Fruit fly (Drosophila melanogaster): ENCODE data around the gene CG33764.

Gene CG33764

DNA sequence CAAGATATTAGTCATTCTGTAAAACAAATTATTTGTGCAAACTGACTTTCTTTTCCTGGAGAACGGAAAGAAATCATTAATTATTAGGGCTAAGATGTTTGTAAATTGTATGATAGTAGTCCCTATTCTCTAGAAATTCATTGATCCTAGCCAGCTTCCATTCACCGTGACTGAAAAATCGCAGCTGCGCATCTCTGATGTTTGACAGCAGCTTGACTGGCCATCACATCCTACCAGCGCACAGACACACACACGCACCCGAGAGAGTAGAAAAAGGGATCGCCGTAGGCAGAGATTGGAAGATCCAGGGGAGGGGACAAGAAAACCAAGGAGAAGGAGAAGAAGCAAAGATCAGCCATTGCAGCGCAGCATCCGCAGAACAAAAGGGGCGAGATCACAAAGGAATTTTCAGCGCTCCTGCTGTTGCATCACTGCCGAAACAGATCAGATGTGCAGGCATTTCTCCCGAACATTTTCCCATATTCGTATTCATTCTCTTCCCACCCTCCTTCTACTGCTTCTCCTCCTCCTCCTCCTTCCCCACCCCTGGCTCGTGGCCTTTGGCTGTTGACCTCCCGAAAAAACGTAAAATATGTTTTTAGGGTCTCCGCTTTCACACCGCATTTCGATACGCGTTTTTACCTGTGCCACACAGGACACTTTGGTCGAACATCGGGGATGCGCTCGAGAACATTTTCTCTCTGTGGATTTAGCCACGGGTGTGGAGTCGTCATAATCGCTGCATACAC is 14.3 kb downstream of the CG33764 start (continued):
- TF ChIP-seq Kr (GFP tag; optimal IDR thresholded peaks at IDR 0.05) (peak; percentile 41), CG9876 (GFP tag; optimal IDR thresholded peaks at IDR 0.05) (no peak), CG18011 (GFP tag; optimal IDR thresholded peaks at IDR 0.05) (no peak), CG3995 (GFP tag; optimal IDR thresholded peaks at IDR 0.05) (peak; percentile 92), Camta (GFP tag; optimal IDR thresholded peaks at IDR 0.05) (no peak)

DNA sequence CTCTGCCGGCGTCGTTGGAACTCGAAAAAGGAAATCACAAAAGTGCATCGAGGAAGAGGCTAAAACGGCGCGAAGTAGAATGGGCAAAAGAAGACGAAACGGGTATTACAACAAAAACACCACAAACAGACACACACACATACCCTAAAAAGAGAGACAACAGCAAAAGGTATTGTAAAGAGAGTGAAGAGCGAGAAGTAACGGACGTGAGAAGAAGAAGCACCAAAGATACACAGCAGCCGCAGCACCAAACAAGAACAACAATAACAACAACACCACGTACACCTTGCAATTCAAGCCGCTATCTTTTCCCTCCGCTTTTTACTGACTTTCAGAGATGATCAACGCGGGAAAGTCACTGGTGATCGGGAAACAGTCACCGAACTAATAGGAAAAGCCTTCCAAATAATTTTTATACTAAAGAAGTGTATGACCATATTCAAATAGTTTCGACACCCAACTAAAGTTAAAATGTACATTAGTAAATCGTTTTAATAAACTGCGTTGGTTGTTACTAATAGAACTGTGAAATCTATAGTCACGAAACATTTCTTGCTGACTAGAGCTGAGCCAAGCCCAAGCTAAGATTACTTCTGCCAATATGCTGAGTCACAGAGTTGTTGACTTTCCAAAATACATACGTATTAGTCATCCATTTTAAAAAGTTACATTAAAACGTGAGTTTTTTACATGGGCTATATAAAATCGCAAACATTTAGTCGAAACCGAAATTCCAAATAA is 15.0 kb downstream of the CG33764 start:
- TF ChIP-seq ase (GFP tag; IDR thresholded peaks at IDR 0.05) (no peak), dimm (GFP tag; IDR thresholded peaks at IDR 0.05) (no peak), en (GFP tag; optimal IDR thresholded peaks at IDR 0.05) (no peak), tap (tag; optimal IDR thresholded peaks at IDR 0.05) (no peak), CG18476 (GFP tag; optimal IDR thresholded peaks at IDR 0.05) (no peak), ssp (GFP tag; IDR thresholded peaks at IDR 0.05) (no peak), fru (optimal IDR thresholded peaks at IDR 0.05) (no peak), Lhr (GFP tag; optimal IDR thresholded peaks at IDR 0.05) (no peak), nmo (GFP tag; optimal IDR thresholded peaks at IDR 0.05) (no peak), CG14965 (GFP tag; optimal IDR thresholded peaks at IDR 0.05; ENCODE audit: borderline replicate concordance) (no peak), chinmo (GFP tag; IDR thresholded peaks at IDR 0.05; ENCODE audit: partially characterized antibody) (no peak), chm (GFP tag; IDR thresholded peaks at IDR 0.05) (no peak), CG18262 (tag; optimal IDR thresholded peaks at IDR 0.05) (no peak), caup (GFP tag; optimal IDR thresholded peaks at IDR 0.05; ENCODE audit: severe bottlenecking) (no peak), cg (GFP tag; optimal IDR thresholded peaks at IDR 0.05) (peak; percentile 65), CG13296 (GFP tag; optimal IDR thresholded peaks at IDR 0.05) (no peak), CG10565 (GFP tag; optimal IDR thresholded peaks at IDR 0.05) (no peak), trh (GFP tag; optimal IDR thresholded peaks at IDR 0.05) (no peak), prd (optimal IDR thresholded peaks at IDR 0.05) (no peak), prd (GFP tag; IDR thresholded peaks at IDR 0.05) (no peak), HHEX (GFP tag; optimal IDR thresholded peaks at IDR 0.05) (no peak), CG2116 (GFP tag; optimal IDR thresholded peaks at IDR 0.05) (no peak), kah (GFP tag; optimal IDR thresholded peaks at IDR 0.05) (no peak), CG1832 (GFP tag; optimal IDR thresholded peaks at IDR 0.05) (no peak), tll (GFP tag; optimal IDR thresholded peaks at IDR 0.05) (peak; percentile 23 to 75), dmrt11E (tag; optimal IDR thresholded peaks at IDR 0.05) (no peak), MBD-R2 (GFP tag; IDR thresholded peaks at IDR 0.05) (no peak), az2 (GFP tag; optimal IDR thresholded peaks at IDR 0.05) (no peak), CG16815 (GFP tag; optimal IDR thresholded peaks at IDR 0.05) (no peak), bsh (GFP tag; optimal IDR thresholded peaks at IDR 0.05) (no peak), Xbp1 (GFP tag; optimal IDR thresholded peaks at IDR 0.05) (no peak), Dll (GFP tag; IDR thresholded peaks at IDR 0.05; ENCODE audit: partially characterized antibody) (no peak), CG6854 (GFP tag; optimal IDR thresholded peaks at IDR 0.05) (no peak), slou (GFP tag; optimal IDR thresholded peaks at IDR 0.05) (no peak), unpg (GFP tag; optimal IDR thresholded peaks at IDR 0.05) (no peak), Gsc (GFP tag; IDR thresholded peaks at IDR 0.05) (no peak), CG16863 (GFP tag; optimal IDR thresholded peaks at IDR 0.05) (no peak), salm (tag; optimal IDR thresholded peaks at IDR 0.05) (no peak), CG11093 (GFP tag; IDR thresholded peaks at IDR 0.05) (no peak), CG1603 (tag; optimal IDR thresholded peaks at IDR 0.05) (no peak), Atf-2 (GFP tag; optimal IDR thresholded peaks at IDR 0.05) (peak; percentile 20), CG5180 (GFP tag; optimal IDR thresholded peaks at IDR 0.05) (no peak)
